Worm (Caenorhabditis elegans) whole organism, late embryonic: Measurements from ENCODE around the gene ttbk-7.

ENCODE experiments used
- gmeb-2 ChIP-seq: sonication (generic microtip); optimal IDR thresholded peaks from 2 replicates; lab custom pipeline; 2016; ENCODE audit warnings: missing genetic modification characterization, inconsistent platforms, missing compliant biosample characterization
- madf-2 ChIP-seq: sonication (generic microtip); optimal IDR thresholded peaks from 2 replicates; lab custom pipeline; 2017; ENCODE audit warnings: missing genetic modification characterization, missing compliant biosample characterization
- nfya-1 ChIP-seq: sonication (generic microtip); optimal IDR thresholded peaks from 2 replicates; lab custom pipeline; 2017; ENCODE audit warnings: missing genetic modification characterization, mild to moderate bottlenecking, missing compliant biosample characterization, antibody characterized with exemption, moderate library complexity

ce11 chrV:12933654-12934053 lies 38.0 kb upstream of the ttbk-7 start:
- TF ChIP-seq madf-2 (tag; lab: Kevin White, UChicago) (no peak), nfya-1 (no peak), gmeb-2 (no peak)
